Fruit fly (Drosophila melanogaster) whole organism, embryonic: ENCODE results near the gene CG12945.

Experiments used
- Aef1 ChIP-seq: fragments of 200-800 bp; sonication (Bioruptor generic); IDR thresholded peaks from 3 replicates; pipeline ENCODE4 v1.3.6; 2022; ENCODE audit warnings: missing biosample characterization, missing genetic modification characterization
- CG11093 ChIP-seq: fragments of 200-800 bp; sonication (Bioruptor generic); IDR thresholded peaks from 3 replicates; pipeline ENCODE4 v1.3.6; 2022; ENCODE audit warnings: missing biosample characterization, missing genetic modification characterization
- CG11456 ChIP-seq: fragments of 200-800 bp; sonication (Bioruptor generic); IDR thresholded peaks from 3 replicates; pipeline ENCODE4 v1.3.6; 2022; ENCODE audit warnings: missing biosample characterization, missing genetic modification characterization
- CG12219 ChIP-seq: fragments of 200-800 bp; sonication (Bioruptor generic); optimal IDR thresholded peaks from 3 replicates; lab custom pipeline; 2018; ENCODE audit warnings: missing biosample characterization, mild to moderate bottlenecking, missing genetic modification characterization
- CG12744 ChIP-seq: fragments of 200-800 bp; sonication (Bioruptor generic); optimal IDR thresholded peaks from 2 replicates; lab custom pipeline; 2016; ENCODE audit warnings: missing biosample characterization, missing genetic modification characterization
- CG15479 ChIP-seq: fragments of 200-800 bp; sonication (Bioruptor generic); optimal IDR thresholded peaks from 3 replicates; lab custom pipeline; 2019; ENCODE audit warnings: missing biosample characterization, mild to moderate bottlenecking, missing genetic modification characterization, moderate library complexity
- CG16863 ChIP-seq: fragments of 200-800 bp; sonication (Bioruptor generic); optimal IDR thresholded peaks from 3 replicates; lab custom pipeline; 2016; ENCODE audit warnings: missing biosample characterization, missing genetic modification characterization
- CG17568 ChIP-seq: fragments of 200-800 bp; sonication (Bioruptor generic); optimal IDR thresholded peaks from 2 replicates; lab custom pipeline; 2018; ENCODE audit warnings: missing biosample characterization, mild to moderate bottlenecking, missing genetic modification characterization, moderate library complexity
- CG31441 ChIP-seq: fragments of 200-800 bp; sonication (Bioruptor generic); IDR thresholded peaks from 2 replicates; pipeline ENCODE4 v1.3.6; 2022; ENCODE audit warnings: missing biosample characterization, missing genetic modification characterization
- CG3163 ChIP-seq: fragments of 200-800 bp; sonication (Bioruptor generic); optimal IDR thresholded peaks from 3 replicates; lab custom pipeline; 2016; ENCODE audit warnings: missing biosample characterization, missing genetic modification characterization
- CG3726 ChIP-seq: fragments of 200-800 bp; sonication (Bioruptor generic); IDR thresholded peaks from 3 replicates; pipeline ENCODE4, ENCODE4 v1.3.6; 2022; ENCODE audit warnings: missing biosample characterization, missing genetic modification characterization
- CG7372 ChIP-seq: fragments of 200-800 bp; sonication (Bioruptor generic); IDR thresholded peaks from 2 replicates; pipeline ENCODE4 v1.3.6; 2022; ENCODE audit warnings: missing biosample characterization, missing genetic modification characterization
- Camta ChIP-seq: fragments of 200-800 bp; sonication (Bioruptor generic); optimal IDR thresholded peaks from 2 replicates; lab custom pipeline; 2016; ENCODE audit warnings: missing biosample characterization, missing genetic modification characterization
- Elba2 ChIP-seq: fragments of 200-800 bp; sonication (Bioruptor generic); optimal IDR thresholded peaks from 3 replicates; lab custom pipeline; 2016; ENCODE audit warnings: missing biosample characterization, missing genetic modification characterization
- Ets97D ChIP-seq: fragments of 200-800 bp; sonication (Bioruptor generic); optimal IDR thresholded peaks from 3 replicates; lab custom pipeline; 2016; ENCODE audit warnings: missing biosample characterization, missing genetic modification characterization
- HLH54F ChIP-seq: fragments of 200-800 bp; sonication (Bioruptor generic); optimal IDR thresholded peaks from 3 replicates; lab custom pipeline; 2016; ENCODE audit warnings: missing biosample characterization, missing genetic modification characterization
- Hey ChIP-seq: fragments of 200-800 bp; sonication (Bioruptor generic); optimal IDR thresholded peaks from 3 replicates; lab custom pipeline; 2018; ENCODE audit warnings: missing biosample characterization, mild to moderate bottlenecking, missing genetic modification characterization
- Hmr ChIP-seq: fragments of 200-800 bp; sonication (Bioruptor generic); optimal IDR thresholded peaks from 3 replicates; lab custom pipeline; 2017; ENCODE audit warnings: mild to moderate bottlenecking, missing biosample characterization, missing genetic modification reagents, missing genetic modification characterization
- Hr51 ChIP-seq, 2 experiments: fragments of 200-800 bp; sonication (Bioruptor generic); optimal IDR thresholded peaks; 2 replicates in 1 of 2; 3 replicates in 1 of 2; lab custom pipeline; 2016 to 2018; ENCODE audit warnings: missing biosample characterization in 2 of 2, missing genetic modification characterization in 2 of 2, mild to moderate bottlenecking in 1 of 2, moderate library complexity in 1 of 2
- Jarid2 ChIP-seq: fragments of 200-800 bp; sonication (Bioruptor generic); optimal IDR thresholded peaks from 3 replicates; lab custom pipeline; 2017; ENCODE audit warnings: mild to moderate bottlenecking, missing biosample characterization, missing genetic modification reagents, missing genetic modification characterization
- Max ChIP-seq: fragments of 200-800 bp; sonication (Bioruptor generic); optimal IDR thresholded peaks from 2 replicates; lab custom pipeline; 2016; ENCODE audit warnings: missing biosample characterization, mild to moderate bottlenecking, missing genetic modification characterization
- Mes4 ChIP-seq: fragments of 200-800 bp; sonication (Bioruptor generic); optimal IDR thresholded peaks from 2 replicates; lab custom pipeline; 2016; ENCODE audit warnings: missing biosample characterization, missing genetic modification characterization
- Mrtf ChIP-seq: fragments of 200-800 bp; sonication (Bioruptor generic); IDR thresholded peaks from 3 replicates; pipeline ENCODE4 v1.3.6; 2022; ENCODE audit warnings: missing biosample characterization, missing genetic modification characterization
- NC2α ChIP-seq: fragments of 200-800 bp; sonication (Bioruptor generic); optimal IDR thresholded peaks from 2 replicates; lab custom pipeline; 2016; ENCODE audit warnings: missing biosample characterization, missing genetic modification characterization
- ap ChIP-seq: fragments of 200-800 bp; sonication (Bioruptor generic); IDR thresholded peaks from 2 replicates; pipeline ENCODE4 v1.3.6; 2022; ENCODE audit warnings: missing biosample characterization, missing genetic modification characterization
- bab2 ChIP-seq: fragments of 200-800 bp; sonication (Bioruptor generic); optimal IDR thresholded peaks from 2 replicates; lab custom pipeline; 2016; ENCODE audit warnings: missing biosample characterization, missing genetic modification characterization
- bbx ChIP-seq: fragments of 200-800 bp; sonication (Bioruptor generic); IDR thresholded peaks from 2 replicates; pipeline ENCODE4 v1.3.6; 2022; ENCODE audit warnings: missing biosample characterization, missing genetic modification characterization; ENCODE audit not compliant: partially characterized antibody
- bcd ChIP-seq: fragments of 200-800 bp; sonication (Bioruptor generic); optimal IDR thresholded peaks from 2 replicates; lab custom pipeline; 2017; ENCODE audit warnings: missing biosample characterization, mild to moderate bottlenecking, missing genetic modification characterization
- bsh ChIP-seq, 2 experiments: fragments of 200-800 bp; sonication (Bioruptor generic); optimal IDR thresholded peaks; 2 replicates each; lab custom pipeline; 2017 to 2018; ENCODE audit warnings: mild to moderate bottlenecking in 2 of 2, missing biosample characterization in 2 of 2, missing genetic modification characterization in 2 of 2, moderate library complexity in 1 of 2
- btn ChIP-seq: fragments of 200-800 bp; sonication (Bioruptor generic); optimal IDR thresholded peaks from 2 replicates; lab custom pipeline; 2016; ENCODE audit warnings: missing biosample characterization, missing genetic modification characterization
- crol ChIP-seq: fragments of 200-800 bp; sonication (Bioruptor generic); IDR thresholded peaks from 2 replicates; pipeline ENCODE4 v1.3.6; 2022; ENCODE audit warnings: missing biosample characterization, missing genetic modification characterization
- dati ChIP-seq: fragments of 200-800 bp; sonication (Bioruptor generic); IDR thresholded peaks from 2 replicates; pipeline ENCODE4 v1.3.6; 2022; ENCODE audit warnings: missing biosample characterization, missing genetic modification characterization
- disco-r ChIP-seq: fragments of 200-800 bp; sonication (Bioruptor generic); optimal IDR thresholded peaks from 2 replicates; lab custom pipeline; 2016; ENCODE audit warnings: missing biosample characterization, missing genetic modification characterization
- emc ChIP-seq: fragments of 200-800 bp; sonication (Bioruptor generic); optimal IDR thresholded peaks from 2 replicates; lab custom pipeline; 2016; ENCODE audit warnings: missing biosample characterization, missing genetic modification characterization
- en ChIP-seq: fragments of 200-800 bp; sonication (Bioruptor generic); optimal IDR thresholded peaks from 2 replicates; lab custom pipeline; 2016; ENCODE audit warnings: missing biosample characterization, missing genetic modification characterization
- fd3F ChIP-seq: fragments of 200-800 bp; sonication (Bioruptor generic); optimal IDR thresholded peaks from 2 replicates; lab custom pipeline; 2018; ENCODE audit warnings: missing biosample characterization, mild to moderate bottlenecking, missing genetic modification characterization, moderate library complexity
- gcm2 ChIP-seq: fragments of 200-800 bp; sonication (Bioruptor generic); optimal IDR thresholded peaks from 2 replicates; lab custom pipeline; 2016; ENCODE audit warnings: missing biosample characterization, missing genetic modification characterization
- gro ChIP-seq: fragments of 200-800 bp; sonication (Bioruptor generic); optimal IDR thresholded peaks from 2 replicates; lab custom pipeline; 2016; ENCODE audit warnings: missing biosample characterization, missing genetic modification characterization
- gsb-n ChIP-seq: fragments of 200-800 bp; sonication (Bioruptor generic); optimal IDR thresholded peaks from 3 replicates; lab custom pipeline; 2018; ENCODE audit warnings: missing biosample characterization, mild to moderate bottlenecking, missing genetic modification characterization
- ken ChIP-seq: fragments of 200-800 bp; sonication (Bioruptor generic); IDR thresholded peaks from 3 replicates; pipeline ENCODE4 v1.3.6; 2022; ENCODE audit warnings: missing biosample characterization, missing genetic modification characterization
- kni ChIP-seq: fragments of 200-800 bp; sonication (Bioruptor generic); optimal IDR thresholded peaks from 3 replicates; lab custom pipeline; 2017; ENCODE audit warnings: mild to moderate bottlenecking, missing biosample characterization, missing genetic modification reagents, missing genetic modification characterization
- luna ChIP-seq: fragments of 200-800 bp; sonication (Bioruptor generic); optimal IDR thresholded peaks from 2 replicates; lab custom pipeline; 2016; ENCODE audit warnings: missing biosample characterization, missing genetic modification characterization
- mirr ChIP-seq: fragments of 200-800 bp; sonication (Bioruptor generic); optimal IDR thresholded peaks from 3 replicates; lab custom pipeline; 2018; ENCODE audit warnings: missing biosample characterization, mild to moderate bottlenecking, missing genetic modification characterization
- sens-2 ChIP-seq: fragments of 200-800 bp; sonication (Bioruptor generic); IDR thresholded peaks from 2 replicates; pipeline ENCODE4 v1.3.6; 2022; ENCODE audit warnings: missing biosample characterization, missing genetic modification characterization
- sisA ChIP-seq: fragments of 200-800 bp; sonication (Bioruptor generic); IDR thresholded peaks from 2 replicates; pipeline ENCODE4 v1.3.6; 2022; ENCODE audit warnings: missing biosample characterization, missing genetic modification characterization
- slbo ChIP-seq: fragments of 200-800 bp; sonication (Bioruptor generic); IDR thresholded peaks from 2 replicates; pipeline ENCODE4 v1.3.6; 2022; ENCODE audit warnings: missing biosample characterization, missing genetic modification characterization
- sr ChIP-seq: fragments of 200-800 bp; sonication (Bioruptor generic); IDR thresholded peaks from 3 replicates; pipeline ENCODE4 v1.3.6; 2022; ENCODE audit warnings: missing biosample characterization, missing genetic modification characterization
- tap ChIP-seq: fragments of 200-800 bp; optimal IDR thresholded peaks from 3 replicates; lab custom pipeline; 2019; ENCODE audit warnings: missing biosample characterization, mild to moderate bottlenecking, missing genetic modification characterization, moderate library complexity
- unpg ChIP-seq: fragments of 200-800 bp; sonication (Bioruptor generic); optimal IDR thresholded peaks from 3 replicates; lab custom pipeline; 2018; ENCODE audit warnings: missing biosample characterization, mild to moderate bottlenecking, missing genetic modification characterization, moderate library complexity
- zfh1 ChIP-seq: fragments of 200-800 bp; sonication (Bioruptor generic); IDR thresholded peaks from 3 replicates; pipeline ENCODE4 v1.3.6; 2022; ENCODE audit warnings: missing biosample characterization, missing genetic modification characterization
- zfh2 ChIP-seq: fragments of 200-800 bp; sonication (Bioruptor generic); optimal IDR thresholded peaks from 2 replicates; lab custom pipeline; 2016; ENCODE audit warnings: missing biosample characterization, missing genetic modification characterization

Gene CG12945

dm6 chr3R:9747272-9747874 is 43.6 kb downstream of the CG12945 start, which contains the start of gene CG12948 (continued):
- TF ChIP-seq Mrtf (GFP tag; lab: Robert Waterston, UW) (no peak), luna (no peak), tap (tag; lab: Kevin White, UChicago) (no peak), btn (GFP tag; lab: Kevin White, UChicago) (no peak), Elba2 (GFP tag; lab: Kevin White, UChicago) (no peak), Camta (GFP tag; lab: Kevin White, UChicago) (peak; percentile 48), Jarid2 (GFP tag; lab: Kevin White, UChicago) (no peak), emc (GFP tag; lab: Kevin White, UChicago) (no peak), Hey (tag; lab: Kevin White, UChicago) (no peak), Aef1 (GFP tag; lab: Robert Waterston, UW) (no peak), gro (GFP tag; lab: Kevin White, UChicago) (peak; percentile 55), CG3726 (GFP tag; lab: Robert Waterston, UW) (no peak), fd3F (no peak), CG17568 (GFP tag; lab: Kevin White, UChicago) (no peak), Ets97D (GFP tag; lab: Kevin White, UChicago) (peak; percentile 46), bab2 (GFP tag; lab: Kevin White, UChicago) (no peak), sr (GFP tag; lab: Robert Waterston, UW) (peak; percentile 93), unpg (GFP tag; lab: Kevin White, UChicago) (no peak), gcm2 (no peak), Hr51 (GFP tag; optimal IDR thresholded peaks at IDR 0.05; lab: Kevin White, UChicago) (peak in 1 of 2 experiments; percentile 36), CG15479 (GFP tag; lab: Kevin White, UChicago) (peak; percentile 46), Hmr (GFP tag; lab: Kevin White, UChicago) (no peak), kni (GFP tag; lab: Kevin White, UChicago) (peak; percentile 54), bbx (peak; percentile 75), CG12744 (GFP tag; lab: Kevin White, UChicago) (no peak), crol (no peak), CG3163 (GFP tag; lab: Kevin White, UChicago) (no peak), CG11456 (GFP tag; lab: Robert Waterston, UW) (0 out of 3 replicates have a peak, but pooled peaks have one; percentile 12), disco-r (GFP tag; lab: Kevin White, UChicago) (no peak), sens-2 (GFP tag; lab: Robert Waterston, UW) (no peak), CG12219 (peak; percentile 4), gsb-n (no peak), CG31441 (GFP tag; lab: Robert Waterston, UW) (no peak; the same call in 1 of the 2 replicates), en (GFP tag; lab: Kevin White, UChicago) (no peak), NC2α (GFP tag; lab: Kevin White, UChicago) (no peak), zfh1 (no peak; the same call in 2 of the 3 replicates), slbo (GFP tag; lab: Robert Waterston, UW) (peak; percentile 67), ap (GFP tag; lab: Robert Waterston, UW) (no peak), Mes4 (no peak), dati (GFP tag; lab: Robert Waterston, UW) (no peak), HLH54F (GFP tag; lab: Kevin White, UChicago) (peak; percentile 53), mirr (GFP tag; lab: Kevin White, UChicago) (no peak), bcd (GFP tag; lab: Kevin White, UChicago) (no peak), CG11093 (GFP tag; lab: Robert Waterston, UW) (0 out of 3 replicates have a peak, but pooled peaks have one; percentile 27), sisA (no peak), bsh (GFP tag; optimal IDR thresholded peaks at IDR 0.05; lab: Kevin White, UChicago) (peak in 1 of 2 experiments; percentile 45), CG7372 (no peak), Max (GFP tag; lab: Kevin White, UChicago) (peak; percentile 52), ken (GFP tag; lab: Robert Waterston, UW) (no peak), CG16863 (GFP tag; lab: Kevin White, UChicago) (peak; percentile 12), zfh2 (GFP tag; lab: Kevin White, UChicago) (peak; percentile 20)
